Worm (Caenorhabditis elegans) whole organism, L4 larva: ENCODE data around the gene scl-9.

ENCODE experiments used
- D1046.2 ChIP-seq: fragments of 200-800 bp; sonication (Bioruptor generic); IDR thresholded peaks from 2 replicates; pipeline ENCODE4 v1.3.6; 2022; ENCODE audit warnings: missing genetic modification characterization, missing compliant biosample characterization
- F10B5.3 ChIP-seq: sonication (generic microtip); optimal IDR thresholded peaks from 2 replicates; lab custom pipeline; 2016; ENCODE audit warnings: mild to moderate bottlenecking, missing genetic modification characterization, missing compliant biosample characterization
- F44E2.7 ChIP-seq: fragments of 200-800 bp; sonication (Bioruptor generic); IDR thresholded peaks from 2 replicates; pipeline ENCODE4 v2.1.2; 2022; ENCODE audit warnings: missing genetic modification characterization, missing compliant biosample characterization
- F49E8.2 ChIP-seq: sonication (generic microtip); optimal IDR thresholded peaks from 2 replicates; lab custom pipeline; 2016; ENCODE audit warnings: missing compliant biosample characterization, mild to moderate bottlenecking, missing genetic modification characterization, borderline replicate concordance
- T26A8.4 ChIP-seq: fragments of 200-800 bp; sonication (Bioruptor generic); IDR thresholded peaks from 2 replicates; pipeline ENCODE4 v1.3.6; 2022; ENCODE audit warnings: missing genetic modification characterization, missing compliant biosample characterization
- Y105C5A.15 ChIP-seq: fragments of 200-800 bp; sonication (Bioruptor generic); IDR thresholded peaks from 2 replicates; pipeline ENCODE4 v1.3.6; 2022; ENCODE audit warnings: missing genetic modification characterization, missing compliant biosample characterization
- Y48G9A.11 ChIP-seq: fragments of 200-800 bp; sonication (Bioruptor generic); IDR thresholded peaks from 2 replicates; pipeline ENCODE4 v1.3.6; 2022; ENCODE audit warnings: missing genetic modification reagents, missing genetic modification characterization, missing compliant biosample characterization
- ZK546.5 ChIP-seq, 2 experiments: sonication (generic microtip); optimal IDR thresholded peaks; 2 replicates each; lab custom pipeline; 2017; ENCODE audit warnings: missing biosample characterization in 2 of 2, missing genetic modification characterization in 2 of 2
- aha-1 ChIP-seq: fragments of 150-350 bp; peaks from one replicate; lab custom pipeline; 2014; ENCODE audit warnings: missing biosample characterization, missing genetic modification characterization
- arid-1 ChIP-seq: fragments of 200-800 bp; sonication (Bioruptor generic); conservative IDR thresholded peaks from 2 replicates; pipeline ENCODE4 v1.3.6; 2022; ENCODE audit warnings: missing genetic modification reagents, missing genetic modification characterization, missing compliant biosample characterization
- attf-4 ChIP-seq: sonication (generic microtip); optimal IDR thresholded peaks from 3 replicates; lab custom pipeline; 2017; ENCODE audit warnings: missing biosample characterization, missing genetic modification characterization
- ceh-20 ChIP-seq: fragments of 200-800 bp; sonication (Bioruptor generic); IDR thresholded peaks from 2 replicates; pipeline ENCODE4 v1.3.6; 2022; ENCODE audit warnings: missing genetic modification reagents, missing genetic modification characterization, missing compliant biosample characterization
- dmd-6 ChIP-seq: fragments of 200-800 bp; sonication (Bioruptor generic); IDR thresholded peaks from 2 replicates; pipeline ENCODE4 v1.3.6; 2022; ENCODE audit warnings: missing genetic modification reagents, missing genetic modification characterization, missing compliant biosample characterization
- dmd-8 ChIP-seq: fragments of 200-800 bp; sonication (Bioruptor generic); IDR thresholded peaks from 2 replicates; pipeline ENCODE4 v1.3.6; 2022; ENCODE audit warnings: missing genetic modification characterization, missing compliant biosample characterization
- dpl-1 ChIP-seq: fragments of 150-350 bp; optimal IDR thresholded peaks from 2 replicates; lab custom pipeline; 2014; ENCODE audit warnings: missing biosample characterization, missing genetic modification reagents, missing genetic modification characterization
- dve-1 ChIP-seq: sonication (generic microtip); optimal IDR thresholded peaks from 2 replicates; lab custom pipeline; 2017; ENCODE audit warnings: antibody characterized with exemption, mild to moderate bottlenecking, missing genetic modification characterization, missing compliant biosample characterization; ENCODE audit not compliant: insufficient read depth
- egl-27 ChIP-seq: sonication (generic microtip); optimal IDR thresholded peaks from 3 replicates; lab custom pipeline; 2017; ENCODE audit warnings: missing biosample characterization, missing genetic modification reagents, missing genetic modification characterization
- fos-1 ChIP-seq: fragments of 150-350 bp; optimal IDR thresholded peaks from 2 replicates; lab custom pipeline; 2014; ENCODE audit warnings: missing biosample characterization, missing genetic modification characterization
- hlh-11 ChIP-seq: fragments of 200-800 bp; sonication (Bioruptor generic); optimal IDR thresholded peaks from 2 replicates; lab custom pipeline; 2018; ENCODE audit warnings: mild to moderate bottlenecking, missing genetic modification characterization, missing compliant biosample characterization
- hmg-1.1 ChIP-seq: fragments of 200-800 bp; sonication (Bioruptor generic); IDR thresholded peaks from 2 replicates; pipeline ENCODE4 v1.3.6; 2022; ENCODE audit warnings: missing genetic modification reagents, missing genetic modification characterization, missing compliant biosample characterization
- jun-1 ChIP-seq: fragments of 150-350 bp; optimal IDR thresholded peaks from 2 replicates; lab custom pipeline; 2014; ENCODE audit warnings: missing biosample characterization, missing genetic modification reagents, missing genetic modification characterization
- lin-1 ChIP-seq: fragments of 200-800 bp; sonication (Bioruptor generic); IDR thresholded peaks from 2 replicates; pipeline ENCODE4 v1.3.6; 2022; ENCODE audit warnings: missing genetic modification reagents, missing genetic modification characterization, missing compliant biosample characterization
- lin-15B ChIP-seq: fragments of 150-350 bp; sonication (generic microtip); optimal IDR thresholded peaks from 3 replicates; lab custom pipeline; 2014; ENCODE audit warnings: missing biosample characterization, missing genetic modification characterization
- lin-38 ChIP-seq: fragments of 200-800 bp; sonication (Bioruptor generic); IDR thresholded peaks from 2 replicates; pipeline ENCODE4 v1.3.6; 2022; ENCODE audit warnings: missing genetic modification reagents, missing genetic modification characterization, missing compliant biosample characterization
- lir-3 ChIP-seq: sonication (generic microtip); optimal IDR thresholded peaks from 2 replicates; lab custom pipeline; 2016; ENCODE audit warnings: mild to moderate bottlenecking, missing genetic modification characterization, missing compliant biosample characterization
- lsy-2 ChIP-seq, 2 experiments: fragments of 150-350 bp in 1 of 2; sonication (generic microtip) in 1 of 2; optimal IDR thresholded peaks; 2 replicates each; lab custom pipeline; 2014 to 2017; ENCODE audit warnings: missing biosample characterization in 2 of 2, missing genetic modification characterization in 2 of 2
- madf-9 ChIP-seq: fragments of 200-800 bp; sonication (Bioruptor generic); conservative IDR thresholded peaks from 2 replicates; pipeline ENCODE4 v1.3.6; 2022; ENCODE audit warnings: missing genetic modification reagents, missing genetic modification characterization, missing compliant biosample characterization
- mes-2 ChIP-seq: sonication (generic microtip); optimal IDR thresholded peaks from 2 replicates; lab custom pipeline; 2016; ENCODE audit warnings: missing genotype, mild to moderate bottlenecking, missing genetic modification characterization, missing compliant biosample characterization; ENCODE audit not compliant: poor library complexity, severe bottlenecking
- mxl-3 ChIP-seq: fragments of 200-800 bp; sonication (Bioruptor generic); optimal IDR thresholded peaks from 2 replicates; lab custom pipeline; 2018; ENCODE audit warnings: mild to moderate bottlenecking, missing genetic modification characterization, missing compliant biosample characterization
- nhr-10 ChIP-seq: fragments of 150-350 bp; optimal IDR thresholded peaks from 2 replicates; lab custom pipeline; 2014; ENCODE audit warnings: missing biosample characterization, missing genetic modification characterization
- nhr-102 ChIP-seq: sonication (generic microtip); optimal IDR thresholded peaks from 2 replicates; lab custom pipeline; 2016; ENCODE audit warnings: mild to moderate bottlenecking, missing genetic modification characterization, moderate library complexity, missing compliant biosample characterization
- nhr-111 ChIP-seq: fragments of 200-800 bp; sonication (Bioruptor generic); optimal IDR thresholded peaks from 2 replicates; lab custom pipeline; 2018; ENCODE audit warnings: mild to moderate bottlenecking, missing genetic modification characterization, missing compliant biosample characterization
- nhr-48 ChIP-seq: sonication (generic microtip); optimal IDR thresholded peaks from 2 replicates; lab custom pipeline; 2016; ENCODE audit warnings: mild to moderate bottlenecking, missing genetic modification characterization, missing compliant biosample characterization
- nhr-77 ChIP-seq: fragments of 150-350 bp; optimal IDR thresholded peaks from 2 replicates; lab custom pipeline; 2014; ENCODE audit warnings: missing biosample characterization, missing genetic modification characterization
- pha-4 ChIP-seq, 2 experiments: fragments of 150-350 bp in 1 of 2; fragments of 200-800 bp in 1 of 2; sonication (Bioruptor generic) in 1 of 2; IDR thresholded peaks in 1 of 2; optimal IDR thresholded peaks in 1 of 2; 2 replicates each; pipeline versions ENCODE4 v1.3.6 to Lab custom; 2014 to 2022; ENCODE audit warnings: missing genetic modification characterization in 2 of 2, missing genetic modification reagents in 2 of 2, missing biosample characterization in 1 of 2, missing compliant biosample characterization in 1 of 2
- snpc-4 ChIP-seq: fragments of 150-350 bp; optimal IDR thresholded peaks from 2 replicates; lab custom pipeline; 2014; ENCODE audit warnings: missing biosample characterization, missing genetic modification characterization
- spr-3 ChIP-seq: fragments of 200-800 bp; sonication (Bioruptor generic); optimal IDR thresholded peaks from 2 replicates; lab custom pipeline; 2018; ENCODE audit warnings: mild to moderate bottlenecking, missing genetic modification characterization, missing compliant biosample characterization
- unc-130 ChIP-seq: sonication (generic microtip); optimal IDR thresholded peaks from 2 replicates; lab custom pipeline; 2016; ENCODE audit warnings: missing genetic modification reagents, missing genetic modification characterization, missing compliant biosample characterization
- vab-7 ChIP-seq: fragments of 200-800 bp; sonication (Bioruptor generic); IDR thresholded peaks from 2 replicates; pipeline ENCODE4 v1.3.6; 2022; ENCODE audit warnings: missing genetic modification reagents, missing genetic modification characterization, missing compliant biosample characterization
- ztf-11 ChIP-seq: fragments of 150-350 bp; optimal IDR thresholded peaks from 2 replicates; lab custom pipeline; 2014; ENCODE audit warnings: missing biosample characterization, missing genetic modification characterization

scl-9 gene

ce11 chrIV:13035302-13035701 lies 11.6 kb upstream of the scl-9 start:
- TF ChIP-seq dve-1 (tag; lab: Kevin White, UChicago) (no peak), F44E2.7 (GFP tag; lab: Robert Waterston, UW) (0 out of 2 replicates have a peak, but pooled peaks have one; percentile 41), Y105C5A.15 (GFP tag; lab: Robert Waterston, UW) (peak; percentile 7; the same call in 1 of the 2 replicates), F10B5.3 (no peak), snpc-4 (tag; lab: Kevin White, UChicago) (no peak), madf-9 (no peak), spr-3 (peak; percentile 44), dmd-6 (GFP tag; lab: Robert Waterston, UW) (no peak), nhr-111 (peak; percentile 40), dmd-8 (peak; percentile 19; the same call in 1 of the 2 replicates), mxl-3 (GFP tag; lab: Kevin White, UChicago) (no peak), ZK546.5 (tag; optimal IDR thresholded peaks at IDR 0.05; lab: Kevin White, UChicago) (no peak), lin-38 (GFP tag; lab: Robert Waterston, UW) (0 out of 2 replicates have a peak, but pooled peaks have one; percentile 22), unc-130 (GFP tag; lab: Kevin White, UChicago) (no peak), nhr-10 (tag; lab: Kevin White, UChicago) (no peak)

ce11 chrIV:13036835-13037234 lies 10.1 kb upstream of the scl-9 start:
- TF ChIP-seq T26A8.4 (GFP tag; lab: Robert Waterston, UW), result no peak
- no peak for TF ChIP-seq D1046.2 (GFP tag; lab: Robert Waterston, UW)
- no peak for TF ChIP-seq lin-15B (tag; lab: Kevin White, UChicago)
- TF ChIP-seq aha-1 (tag; lab: Kevin White, UChicago), result no peak
- TF ChIP-seq Y48G9A.11 (GFP tag; lab: Robert Waterston, UW), result no peak
- TF ChIP-seq spr-3, result no peak
- no peak for TF ChIP-seq hmg-1.1 (GFP tag; lab: Robert Waterston, UW)
- TF ChIP-seq mxl-3 (GFP tag; lab: Kevin White, UChicago), result no peak
- no peak for TF ChIP-seq nhr-102 (tag; lab: Kevin White, UChicago)
- TF ChIP-seq lsy-2 (tag; optimal IDR thresholded peaks at IDR 0.05; lab: Kevin White, UChicago), result no peak
- TF ChIP-seq fos-1, result no peak
- no peak for TF ChIP-seq egl-27 (tag; lab: Kevin White, UChicago)
- TF ChIP-seq F44E2.7 (GFP tag; lab: Robert Waterston, UW), result no peak
- no peak for TF ChIP-seq mes-2 (tag; lab: Kevin White, UChicago)
- TF ChIP-seq jun-1 (tag; lab: Kevin White, UChicago), result no peak
- no peak for TF ChIP-seq ceh-20 (GFP tag; lab: Robert Waterston, UW)
- TF ChIP-seq lin-1 (GFP tag; lab: Robert Waterston, UW), result no peak
- TF ChIP-seq, all 104 proteins: peak for 0

- TF ChIP-seq dve-1 (tag; lab: Kevin White, UChicago) (no peak), aha-1 (tag; lab: Kevin White, UChicago) (peak; percentile 14), pha-4 (GFP tag; IDR thresholded peaks at IDR 0.05; lab: Robert Waterston, UW) (no peak), pha-4 (tag; optimal IDR thresholded peaks at IDR 0.05; lab: Kevin White, UChicago) (no peak)
- TF ChIP-seq, all 104 proteins: peak for 1
These were observed 8.1 kb upstream of the scl-9 start, which contains the start of gene F49E11.2 for ce11 chrIV:13038888-13039287. Gene F49E11.2, minus strand, starts transcription at chrIV:13038988.

ce11 chrIV:13041486-13041885 lies 5.5 kb upstream of the scl-9 start:
- no peak for TF ChIP-seq arid-1 (GFP tag; lab: Robert Waterston, UW)
- TF ChIP-seq vab-7 (GFP tag; lab: Robert Waterston, UW), result no peak
- no peak for TF ChIP-seq dpl-1 (GFP tag; lab: Kevin White, UChicago)
- no peak for TF ChIP-seq lir-3 (tag; lab: Kevin White, UChicago)
- TF ChIP-seq ztf-11 (tag; lab: Kevin White, UChicago), result no peak
- TF ChIP-seq T26A8.4 (GFP tag; lab: Robert Waterston, UW), result no peak
- no peak for TF ChIP-seq aha-1 (tag; lab: Kevin White, UChicago)
- TF ChIP-seq nhr-77 (tag; lab: Kevin White, UChicago), result no peak
- no peak for TF ChIP-seq attf-4
- TF ChIP-seq hlh-11 (tag; lab: Kevin White, UChicago), result no peak
- TF ChIP-seq nhr-48 (tag; lab: Kevin White, UChicago), result no peak
- no peak for TF ChIP-seq F49E8.2 (tag; lab: Kevin White, UChicago)
